Comparison of ENCODE assay signal across 5 worm cellular contexts in genomic region chrIII:13187773-13188172, ce11.
TF ChIP-seq lines count a peak whose summit lies in the region.

No protein-coding gene starts in this region.

TF ChIP-seq in whole organism, L1 larva, 84 proteins besides CTCF, POLR2A, EP300 and RAD21 (continues in another document):
- no peak for TF ChIP-seq ets-5 (GFP tag; IDR thresholded peaks at IDR 0.05; lab: Robert Waterston, UW)
- no peak for TF ChIP-seq pag-3 (tag; optimal IDR thresholded peaks at IDR 0.05; lab: Kevin White, UChicago; ENCODE audit: borderline replicate concordance, insufficient read depth)
- TF ChIP-seq lin-15B (tag; optimal IDR thresholded peaks at IDR 0.05; lab: Kevin White, UChicago): no peak
- TF ChIP-seq mab-9 (GFP tag; IDR thresholded peaks at IDR 0.05; lab: Robert Waterston, UW): peak; percentile 78
- TF ChIP-seq unc-98 (GFP tag; IDR thresholded peaks at IDR 0.05; lab: Robert Waterston, UW): peak; percentile 71; the same call in 1 of the 2 replicates
- peak; percentile 92 for TF ChIP-seq Y116A8C.19 (tag; optimal IDR thresholded peaks at IDR 0.05; lab: Kevin White, UChicago; ENCODE audit: borderline replicate concordance)
- TF ChIP-seq ceh-82 (tag; optimal IDR thresholded peaks at IDR 0.05; lab: Kevin White, UChicago): peak; percentile 8 to 57 (median 32)
- peak; percentile 77 for TF ChIP-seq unc-86 (tag; optimal IDR thresholded peaks at IDR 0.05; lab: Kevin White, UChicago)
- peak; percentile 93 for TF ChIP-seq nhr-47 (tag; optimal IDR thresholded peaks at IDR 0.05; lab: Kevin White, UChicago)
- peak; percentile 57 for TF ChIP-seq C34B4.2 (tag; optimal IDR thresholded peaks at IDR 0.05; lab: Kevin White, UChicago)
- TF ChIP-seq sup-37 (GFP tag; optimal IDR thresholded peaks at IDR 0.05; lab: Kevin White, UChicago): no peak
- no peak for TF ChIP-seq tlp-1 (tag; optimal IDR thresholded peaks at IDR 0.05; lab: Kevin White, UChicago)
- no peak for TF ChIP-seq vab-15 (tag; optimal IDR thresholded peaks at IDR 0.05; lab: Kevin White, UChicago)
- peak; percentile 94 for TF ChIP-seq nhr-85 (tag; lab: Kevin White, UChicago)
- no peak for TF ChIP-seq mef-2 (tag; optimal IDR thresholded peaks at IDR 0.05; lab: Kevin White, UChicago)
- TF ChIP-seq mdl-1 (tag; optimal IDR thresholded peaks at IDR 0.05; lab: Kevin White, UChicago): peak in 1 of 2 experiments; percentile 18
- peak; percentile 66 for TF ChIP-seq lin-39 (tag; optimal IDR thresholded peaks at IDR 0.05; lab: Kevin White, UChicago)
- peak; percentile 50 to 61 for TF ChIP-seq lin-35 (GFP tag; optimal IDR thresholded peaks at IDR 0.05; lab: Kevin White, UChicago)

TF ChIP-seq in whole organism, L3 larva, 47 proteins besides CTCF, POLR2A, EP300 and RAD21:
- TF ChIP-seq tbx-2 (tag; optimal IDR thresholded peaks at IDR 0.05; lab: Kevin White, UChicago) (no peak), hmg-11 (tag; optimal IDR thresholded peaks at IDR 0.05; lab: Kevin White, UChicago) (peak; percentile 44), nhr-23 (tag; optimal IDR thresholded peaks at IDR 0.05; lab: Kevin White, UChicago) (peak; percentile 32), aly-2 (tag; optimal IDR thresholded peaks at IDR 0.05; lab: Kevin White, UChicago) (no peak), ztf-11 (tag; optimal IDR thresholded peaks at IDR 0.05; lab: Kevin White, UChicago) (no peak), lin-15B (tag; optimal IDR thresholded peaks at IDR 0.05; lab: Kevin White, UChicago) (peak; percentile 45), snpc-4 (tag; optimal IDR thresholded peaks at IDR 0.05; lab: Kevin White, UChicago) (no peak), ceh-82 (tag; optimal IDR thresholded peaks at IDR 0.05; lab: Kevin White, UChicago) (no peak), elt-1 (tag; optimal IDR thresholded peaks at IDR 0.05; lab: Kevin White, UChicago) (no peak), nhr-25 (tag; optimal IDR thresholded peaks at IDR 0.05; lab: Kevin White, UChicago) (no peak), pha-4 (tag; optimal IDR thresholded peaks at IDR 0.05; lab: Kevin White, UChicago) (peak; percentile 54), pqm-1 (tag; optimal IDR thresholded peaks at IDR 0.05; lab: Kevin White, UChicago) (no peak), ceh-28 (tag; optimal IDR thresholded peaks at IDR 0.05; lab: Kevin White, UChicago) (peak; percentile 45), elt-2 (tag; optimal IDR thresholded peaks at IDR 0.05; lab: Kevin White, UChicago) (no peak), nfya-1 (tag; optimal IDR thresholded peaks at IDR 0.05; lab: Kevin White, UChicago; ENCODE audit: insufficient read depth) (peak; percentile 67), lsy-12 (tag; optimal IDR thresholded peaks at IDR 0.05; lab: Kevin White, UChicago) (no peak)

TF ChIP-seq in whole organism, early embryonic, 17 proteins besides CTCF, POLR2A, EP300 and RAD21:
- TF ChIP-seq aly-1 (tag; optimal IDR thresholded peaks at IDR 0.05; lab: Kevin White, UChicago) (no peak), ets-7 (tag; optimal IDR thresholded peaks at IDR 0.05; lab: Kevin White, UChicago) (no peak), pes-1 (GFP tag; IDR thresholded peaks at IDR 0.05; lab: Robert Waterston, UW) (peak; percentile 55), scrt-1 (GFP tag; IDR thresholded peaks at IDR 0.05; lab: Robert Waterston, UW) (no peak), hmbx-1 (tag; optimal IDR thresholded peaks at IDR 0.05; lab: Kevin White, UChicago) (no peak), flt-1 (GFP tag; IDR thresholded peaks at IDR 0.05; lab: Robert Waterston, UW) (no peak), ceh-13 (GFP tag; optimal IDR thresholded peaks at IDR 0.05; lab: Kevin White, UChicago) (no peak), tbx-11 (GFP tag; IDR thresholded peaks at IDR 0.05; lab: Robert Waterston, UW) (no peak), tbx-37 (GFP tag; conservative IDR thresholded peaks at IDR 0.05; lab: Robert Waterston, UW) (peak; percentile 36; the same call in 1 of the 2 replicates)

TF ChIP-seq in whole organism, midembryonic, 9 proteins besides CTCF, POLR2A, EP300 and RAD21:
- TF ChIP-seq ztf-23 (GFP tag; IDR thresholded peaks at IDR 0.05; lab: Robert Waterston, UW): 0 out of 2 replicates have a peak, but pooled peaks have one; percentile 47
- TF ChIP-seq cog-1 (tag; optimal IDR thresholded peaks at IDR 0.05; lab: Kevin White, UChicago): peak; percentile 33
- no peak for TF ChIP-seq tab-1 (GFP tag; IDR thresholded peaks at IDR 0.05; lab: Robert Waterston, UW)
TF ChIP-seq in whole organism, midembryonic: peak in this region for 2.

TF ChIP-seq in whole organism, young adult, 124 proteins besides CTCF, POLR2A, EP300 and RAD21:
- TF ChIP-seq him-1 (tag; optimal IDR thresholded peaks at IDR 0.05; lab: Kevin White, UChicago): peak; percentile 64
- no peak for TF ChIP-seq nfya-2 (GFP tag; IDR thresholded peaks at IDR 0.05; lab: Robert Waterston, UW)
- peak; percentile 31; the same call in 1 of the 2 replicates for TF ChIP-seq D2030.7 (GFP tag; IDR thresholded peaks at IDR 0.05; lab: Robert Waterston, UW)
- no peak for TF ChIP-seq attf-3 (GFP tag; conservative IDR thresholded peaks at IDR 0.05; lab: Robert Waterston, UW)
- peak; percentile 44; the same call in 1 of the 2 replicates for TF ChIP-seq mcd-1 (GFP tag; IDR thresholded peaks at IDR 0.05; lab: Robert Waterston, UW)
- no peak for TF ChIP-seq ceh-40 (GFP tag; IDR thresholded peaks at IDR 0.05; lab: Robert Waterston, UW)
- TF ChIP-seq sea-2 (GFP tag; IDR thresholded peaks at IDR 0.05; lab: Robert Waterston, UW): 0 out of 2 replicates have a peak, but pooled peaks have one; percentile 59
- no peak for TF ChIP-seq egrh-3 (GFP tag; IDR thresholded peaks at IDR 0.05; lab: Robert Waterston, UW)
- no peak for TF ChIP-seq B0035.1 (tag; optimal IDR thresholded peaks at IDR 0.05; lab: Kevin White, UChicago)
- TF ChIP-seq hrde-1 (tag; optimal IDR thresholded peaks at IDR 0.05; lab: Kevin White, UChicago; ENCODE audit: borderline replicate concordance): peak; percentile 28
- TF ChIP-seq dpl-1 (GFP tag; optimal IDR thresholded peaks at IDR 0.05; lab: Kevin White, UChicago): no peak
- TF ChIP-seq madf-10 (tag; optimal IDR thresholded peaks at IDR 0.05; lab: Kevin White, UChicago): peak; percentile 11
- TF ChIP-seq let-607 (tag; optimal IDR thresholded peaks at IDR 0.05; lab: Kevin White, UChicago): peak in 1 of 2 experiments; percentile 63
- TF ChIP-seq cebp-2 (GFP tag; IDR thresholded peaks at IDR 0.05; lab: Robert Waterston, UW): no peak
- no peak for TF ChIP-seq snpc-1.3 (tag; optimal IDR thresholded peaks at IDR 0.05; lab: Kevin White, UChicago; ENCODE audit: insufficient read depth)
- no peak for TF ChIP-seq madf-3 (GFP tag; IDR thresholded peaks at IDR 0.05; lab: Robert Waterston, UW)
- peak; percentile 70 for TF ChIP-seq unc-130 (GFP tag; optimal IDR thresholded peaks at IDR 0.05; lab: Kevin White, UChicago)
- peak in 1 of 2 experiments; percentile 18 for TF ChIP-seq rec-8 (tag; optimal IDR thresholded peaks at IDR 0.05; lab: Kevin White, UChicago)
- TF ChIP-seq sdz-38 (tag; optimal IDR thresholded peaks at IDR 0.05; lab: Kevin White, UChicago): no peak
- TF ChIP-seq F22D6.2 (tag; optimal IDR thresholded peaks at IDR 0.05; lab: Kevin White, UChicago): peak; percentile 9
- no peak; the same call in 1 of the 2 replicates for TF ChIP-seq hmg-20 (GFP tag; IDR thresholded peaks at IDR 0.05; lab: Robert Waterston, UW)
- TF ChIP-seq gei-17 (GFP tag; optimal IDR thresholded peaks at IDR 0.05; lab: Kevin White, UChicago): no peak
- TF ChIP-seq repo-1 (tag; optimal IDR thresholded peaks at IDR 0.05; lab: Kevin White, UChicago): no peak
- TF ChIP-seq sptf-2 (GFP tag; optimal IDR thresholded peaks at IDR 0.05; lab: Kevin White, UChicago): no peak
- no peak for TF ChIP-seq nhr-90 (tag; optimal IDR thresholded peaks at IDR 0.05; lab: Kevin White, UChicago)
- peak; percentile 48 for TF ChIP-seq K12H6.12 (tag; optimal IDR thresholded peaks at IDR 0.05; lab: Kevin White, UChicago)
- TF ChIP-seq nhr-27 (tag; optimal IDR thresholded peaks at IDR 0.05; lab: Kevin White, UChicago): no peak
- no peak for TF ChIP-seq hmg-1.2 (GFP tag; IDR thresholded peaks at IDR 0.05; lab: Robert Waterston, UW)
- peak; percentile 70 for TF ChIP-seq lin-40 (tag; optimal IDR thresholded peaks at IDR 0.05; lab: Kevin White, UChicago)
- no peak for TF ChIP-seq nhr-80 (tag; optimal IDR thresholded peaks at IDR 0.05; lab: Kevin White, UChicago)
- no peak for TF ChIP-seq lin-35 (GFP tag; optimal IDR thresholded peaks at IDR 0.05; lab: Kevin White, UChicago)
- TF ChIP-seq C06A6.2 (GFP tag; conservative IDR thresholded peaks at IDR 0.05; lab: Robert Waterston, UW): no peak
- TF ChIP-seq ceh-100 (GFP tag; IDR thresholded peaks at IDR 0.05; lab: Robert Waterston, UW): no peak
- TF ChIP-seq hlh-12 (tag; optimal IDR thresholded peaks at IDR 0.05; lab: Kevin White, UChicago): peak; percentile 30
- no peak for TF ChIP-seq ceh-91 (GFP tag; IDR thresholded peaks at IDR 0.05; lab: Robert Waterston, UW)

Comparison
In these comparisons a context has a peak if more than half of its experiments do, and no peak if none do; other contexts are left out.
1. Of the 8 proteins assayed by ChIP-seq in both whole organism, young adult and whole organism, L1 larva: peak only in whole organism, young adult: unc-130; only in whole organism, L1 larva: dpl-1, efl-1, lin-35 and nhr-90; in both: none; in neither: 3.